Fruit fly (Drosophila melanogaster) whole organism: Measurements from ENCODE around the gene CG33648.

Experiments
- CG8478 ChIP-seq: fragments of >200 bp; optimal IDR thresholded peaks from 2 replicates; lab custom pipeline; 2018; ENCODE audit warnings: inconsistent platforms
- Dll ChIP-seq: fragments of >200 bp; optimal IDR thresholded peaks from 2 replicates; lab custom pipeline; 2017
- EcR ChIP-seq, 2 experiments: fragments of >200 bp; optimal IDR thresholded peaks; 2 replicates each; lab custom pipeline; 2017; ENCODE audit warnings: missing biosample characterization in 2 of 2, missing genetic modification characterization in 2 of 2, missing genetic modification reagents in 2 of 2
- pan ChIP-seq: fragments of >200 bp; optimal IDR thresholded peaks from 2 replicates; lab custom pipeline; 2017
- psq ChIP-seq: fragments of >200 bp; optimal IDR thresholded peaks from 2 replicates; lab custom pipeline; 2017
- usp ChIP-seq: fragments of >200 bp; optimal IDR thresholded peaks from 2 replicates; lab custom pipeline; 2017; ENCODE audit warnings: missing biosample characterization, missing genetic modification characterization, mixed read lengths

CG33648 gene

DNA sequence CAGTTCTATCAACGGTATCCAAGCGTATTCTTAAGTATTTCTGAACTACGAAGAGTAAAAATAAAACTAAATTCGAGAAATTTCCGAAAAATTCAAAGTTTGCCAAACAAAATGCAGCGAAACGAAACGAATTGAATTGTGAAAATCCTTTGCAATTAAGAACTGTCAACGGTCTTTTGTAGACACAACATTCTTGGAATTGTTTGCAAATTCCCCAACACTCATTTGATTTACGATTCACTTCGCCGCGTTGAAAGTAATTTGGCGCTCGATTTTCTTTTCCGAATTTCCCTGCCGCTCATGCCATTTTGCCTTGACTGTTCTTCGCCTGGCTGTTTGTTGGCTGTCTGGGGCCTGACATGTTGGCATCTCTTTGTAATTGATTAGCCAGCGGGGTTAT is 32.1 kb downstream of the CG33648 start:
- TF ChIP-seq usp (GFP tag; lab: Kevin White, UChicago) (no peak), EcR (GFP tag; optimal IDR thresholded peaks at IDR 0.05; lab: Kevin White, UChicago) (no peak), psq (no peak), pan (no peak), Dll (lab: Kevin White, UChicago) (no peak), CG8478 (lab: Kevin White, UChicago) (no peak)

DNA sequence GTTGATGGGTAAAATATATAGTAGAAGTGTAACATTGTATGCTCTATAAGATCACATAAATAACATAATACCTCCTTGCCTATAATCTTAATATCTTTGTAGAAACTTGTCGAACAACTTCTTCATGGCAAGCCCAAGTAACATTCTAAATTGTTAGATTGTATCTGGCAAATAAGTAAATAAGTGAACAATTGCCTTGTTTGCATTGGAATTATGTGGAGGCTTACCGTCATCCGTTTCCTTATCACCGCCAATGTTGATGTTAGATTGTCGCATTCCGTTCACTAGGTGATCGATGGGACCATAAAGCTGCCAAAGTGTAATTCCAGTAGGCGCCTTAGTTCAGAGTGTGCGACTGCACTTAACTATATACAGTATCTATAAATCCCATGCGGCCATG is 32.7 kb downstream of the CG33648 start:
- TF ChIP-seq Dll (lab: Kevin White, UChicago) (no peak), CG8478 (lab: Kevin White, UChicago) (no peak), usp (GFP tag; lab: Kevin White, UChicago) (no peak), psq (no peak), EcR (GFP tag; optimal IDR thresholded peaks at IDR 0.05; lab: Kevin White, UChicago) (no peak), pan (no peak)

DNA sequence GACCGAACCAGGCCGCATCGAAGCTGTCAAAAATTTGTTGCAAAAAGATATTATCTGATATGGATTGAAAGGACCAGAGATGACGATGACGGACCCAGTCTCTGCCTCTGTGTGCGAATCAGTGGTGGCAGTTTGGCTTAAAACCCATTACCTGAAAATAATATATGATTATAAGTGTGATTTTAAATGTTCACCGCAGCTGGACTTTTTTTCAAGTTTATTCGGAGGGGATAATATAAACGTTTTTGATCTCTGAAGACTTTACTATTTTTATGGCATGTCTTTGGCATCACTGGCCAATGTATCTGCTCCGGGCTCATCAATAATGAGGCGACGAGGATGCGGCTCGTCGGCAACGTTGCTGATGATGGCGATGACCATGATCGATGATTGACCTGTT is 33.6 kb downstream of the CG33648 start:
- no peak for TF ChIP-seq usp (GFP tag; lab: Kevin White, UChicago)
- TF ChIP-seq Dll (lab: Kevin White, UChicago), result peak; percentile 41

DNA sequence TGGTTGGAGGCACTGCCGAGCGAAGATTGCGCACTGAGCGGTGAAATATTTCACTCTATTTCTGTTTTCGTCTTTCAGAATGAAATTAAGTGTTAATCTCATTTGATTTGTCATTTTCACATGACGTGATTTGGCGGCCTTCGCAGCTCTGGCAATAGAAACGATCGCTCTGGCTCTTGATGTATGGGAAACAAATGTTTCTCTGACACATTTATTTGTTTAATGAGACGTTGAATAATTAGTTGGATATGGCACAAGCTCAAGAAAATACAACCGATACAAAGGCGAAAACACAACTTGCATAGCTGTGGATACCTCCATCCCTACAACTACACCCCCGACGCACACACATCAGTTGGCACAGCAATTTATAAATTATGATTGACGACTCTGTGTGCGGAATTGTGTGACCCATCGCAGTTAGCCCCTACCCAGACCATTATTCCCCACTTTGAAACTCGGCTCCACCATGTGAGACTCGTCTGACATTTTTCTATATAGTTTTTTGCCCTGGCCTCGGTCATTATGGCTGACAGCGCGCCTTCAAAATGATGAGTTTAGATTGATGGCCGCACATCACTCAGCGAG is 34.8 kb downstream of the CG33648 start:
- TF ChIP-seq pan (no peak), EcR (GFP tag; optimal IDR thresholded peaks at IDR 0.05; lab: Kevin White, UChicago) (no peak), psq (no peak), Dll (lab: Kevin White, UChicago) (no peak), CG8478 (lab: Kevin White, UChicago) (no peak), usp (GFP tag; lab: Kevin White, UChicago) (no peak)

DNA sequence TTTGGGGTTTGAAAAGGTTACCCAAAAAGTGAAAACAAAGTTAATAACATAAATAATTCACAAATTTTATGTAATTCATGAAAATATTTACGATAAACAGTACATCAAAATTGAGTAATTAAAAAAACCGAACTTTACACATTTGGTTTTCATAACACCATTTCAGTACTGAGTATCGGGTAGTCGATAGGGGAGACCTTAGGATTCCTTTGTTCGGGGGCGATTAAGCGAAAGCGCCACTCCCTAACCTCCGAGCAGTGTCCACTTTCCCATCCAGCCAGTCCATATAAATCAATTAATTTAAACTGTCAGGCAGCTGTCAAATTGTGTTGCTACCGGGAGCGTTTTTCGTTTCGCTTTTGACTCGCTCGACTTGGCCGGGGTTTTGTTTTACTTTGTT is 38.2 kb downstream of the CG33648 start:
- TF ChIP-seq Dll (lab: Kevin White, UChicago) (no peak), pan (peak; percentile 68), usp (GFP tag; lab: Kevin White, UChicago) (no peak), psq (no peak), EcR (GFP tag; optimal IDR thresholded peaks at IDR 0.05; lab: Kevin White, UChicago) (no peak), CG8478 (lab: Kevin White, UChicago) (no peak)

DNA sequence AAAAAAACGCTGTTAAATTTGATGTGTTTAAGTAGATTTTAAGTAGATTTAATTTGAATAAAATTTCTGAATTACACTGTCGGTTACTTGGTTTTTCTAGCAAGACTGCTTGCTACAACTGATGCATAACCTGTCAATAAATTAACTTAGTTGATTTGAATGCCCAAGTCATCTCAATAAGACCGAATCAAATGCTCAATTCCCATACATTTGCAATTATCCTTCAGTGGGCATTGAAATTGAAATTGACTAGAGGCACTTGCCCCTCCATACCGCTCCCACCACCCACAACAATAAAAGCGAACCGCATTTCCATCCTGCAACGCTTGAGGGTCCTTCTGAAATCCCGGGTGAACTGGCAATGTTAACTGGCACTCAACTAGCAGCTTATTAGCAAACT is 39.5 kb downstream of the CG33648 start, which contains the start of gene CG3473:
TSS of gene CG3473 (minus strand) at position 101 of the 400 bp plus-strand sequence.
- TF ChIP-seq psq (no peak), CG8478 (lab: Kevin White, UChicago) (no peak), EcR (GFP tag; optimal IDR thresholded peaks at IDR 0.05; lab: Kevin White, UChicago) (no peak), Dll (lab: Kevin White, UChicago) (no peak), pan (no peak), usp (GFP tag; lab: Kevin White, UChicago) (no peak)

DNA sequence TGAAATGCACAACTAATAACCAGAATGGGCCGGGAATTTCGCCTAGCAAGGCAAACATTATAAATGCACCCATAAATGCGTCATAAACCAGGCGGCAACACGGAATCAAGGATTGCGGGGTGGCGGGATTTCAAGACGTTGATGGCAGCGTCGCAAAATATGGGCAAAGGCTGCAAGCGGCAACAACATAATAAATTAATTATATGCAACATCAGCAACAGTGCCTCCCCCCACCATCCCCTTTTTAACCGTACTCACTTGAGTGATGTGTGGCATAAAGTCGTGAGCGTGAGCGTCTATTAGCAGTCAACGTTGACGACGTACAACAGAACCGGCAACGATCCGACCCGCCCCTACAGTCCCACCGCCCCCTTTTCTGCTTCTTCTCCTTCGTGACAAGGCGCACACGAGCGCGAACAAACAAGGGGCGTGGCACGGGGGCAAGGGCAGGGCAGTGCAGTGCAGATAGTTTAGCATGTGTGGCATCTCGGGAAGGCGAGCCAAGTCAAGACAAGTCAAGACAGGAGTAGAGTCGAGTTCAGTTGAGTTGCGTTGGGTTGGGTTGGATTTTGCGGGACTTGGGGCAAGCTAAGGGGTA is 44.5 kb downstream of the CG33648 start:
- TF ChIP-seq pan, result no peak
- TF ChIP-seq EcR (GFP tag; optimal IDR thresholded peaks at IDR 0.05; lab: Kevin White, UChicago), result no peak
- TF ChIP-seq CG8478 (lab: Kevin White, UChicago), result no peak
- TF ChIP-seq Dll (lab: Kevin White, UChicago), result peak; percentile 34

DNA sequence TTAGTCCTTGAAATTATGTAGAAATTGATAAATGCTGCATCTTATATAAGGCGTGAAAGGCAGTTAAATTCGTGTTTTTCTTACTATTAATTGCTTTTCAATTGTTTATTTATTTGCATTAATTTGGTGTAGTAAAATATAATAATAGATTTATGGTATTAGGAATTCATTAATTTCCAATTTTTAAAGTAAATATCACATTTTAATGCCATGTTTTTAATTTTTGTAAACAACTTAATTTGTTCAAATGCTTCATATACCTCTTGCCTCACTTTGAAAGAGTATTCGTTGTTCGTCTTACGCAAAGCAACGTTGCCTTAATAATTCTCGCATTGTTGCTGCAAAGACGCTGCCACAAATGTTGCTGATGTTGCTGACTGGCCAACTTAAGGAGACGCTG is 45.2 kb downstream of the CG33648 start:
- no peak for TF ChIP-seq Dll (lab: Kevin White, UChicago)
- no peak for TF ChIP-seq CG8478 (lab: Kevin White, UChicago)
- no peak for TF ChIP-seq psq
- TF ChIP-seq usp (GFP tag; lab: Kevin White, UChicago), result no peak
- TF ChIP-seq pan, result no peak
- no peak for TF ChIP-seq EcR (GFP tag; optimal IDR thresholded peaks at IDR 0.05; lab: Kevin White, UChicago)

DNA sequence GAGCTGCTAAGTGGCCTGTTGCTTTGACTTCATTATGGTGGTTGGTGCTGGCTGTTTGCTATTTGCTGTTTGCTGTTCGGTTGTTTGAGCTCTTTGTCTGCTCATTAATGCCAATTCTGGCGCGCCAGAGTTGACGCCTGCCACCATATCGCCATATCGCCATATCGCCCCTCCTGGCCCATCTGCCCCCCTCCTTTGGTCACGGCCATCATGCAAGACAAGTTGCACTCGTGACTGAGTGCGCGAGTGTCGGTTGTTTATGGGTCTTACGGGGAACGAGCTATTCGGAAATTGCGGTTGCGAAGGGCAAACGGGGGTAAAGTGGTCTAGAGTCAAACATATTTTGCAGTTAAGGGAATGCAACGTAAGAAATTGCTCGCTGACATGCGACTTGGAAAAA is 46.0 kb downstream of the CG33648 start:
- TF ChIP-seq CG8478 (lab: Kevin White, UChicago) (no peak), EcR (GFP tag; optimal IDR thresholded peaks at IDR 0.05; lab: Kevin White, UChicago) (no peak), Dll (lab: Kevin White, UChicago) (no peak), psq (no peak), usp (GFP tag; lab: Kevin White, UChicago) (no peak), pan (no peak)

DNA sequence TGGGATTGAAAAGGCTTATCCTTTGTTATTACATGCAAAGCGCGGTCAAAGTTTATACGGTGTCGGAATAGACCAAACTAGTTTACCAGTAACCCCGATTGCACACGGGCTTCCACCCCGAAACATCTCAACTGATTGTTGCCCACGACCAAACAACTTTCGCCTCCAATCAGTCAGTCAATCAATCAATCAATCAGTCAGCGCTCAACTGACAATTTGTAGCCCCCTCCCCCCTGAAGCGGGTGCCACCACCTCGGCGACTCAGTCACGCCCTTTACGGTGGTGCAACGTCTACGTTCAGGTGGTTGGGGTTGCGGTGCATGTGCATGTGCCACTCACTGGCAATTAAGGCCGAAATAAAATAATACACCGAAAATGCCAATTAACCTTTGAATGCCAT is 46.7 kb downstream of the CG33648 start:
- no peak for TF ChIP-seq usp (GFP tag; lab: Kevin White, UChicago)
- peak; percentile 25 for TF ChIP-seq Dll (lab: Kevin White, UChicago)

DNA sequence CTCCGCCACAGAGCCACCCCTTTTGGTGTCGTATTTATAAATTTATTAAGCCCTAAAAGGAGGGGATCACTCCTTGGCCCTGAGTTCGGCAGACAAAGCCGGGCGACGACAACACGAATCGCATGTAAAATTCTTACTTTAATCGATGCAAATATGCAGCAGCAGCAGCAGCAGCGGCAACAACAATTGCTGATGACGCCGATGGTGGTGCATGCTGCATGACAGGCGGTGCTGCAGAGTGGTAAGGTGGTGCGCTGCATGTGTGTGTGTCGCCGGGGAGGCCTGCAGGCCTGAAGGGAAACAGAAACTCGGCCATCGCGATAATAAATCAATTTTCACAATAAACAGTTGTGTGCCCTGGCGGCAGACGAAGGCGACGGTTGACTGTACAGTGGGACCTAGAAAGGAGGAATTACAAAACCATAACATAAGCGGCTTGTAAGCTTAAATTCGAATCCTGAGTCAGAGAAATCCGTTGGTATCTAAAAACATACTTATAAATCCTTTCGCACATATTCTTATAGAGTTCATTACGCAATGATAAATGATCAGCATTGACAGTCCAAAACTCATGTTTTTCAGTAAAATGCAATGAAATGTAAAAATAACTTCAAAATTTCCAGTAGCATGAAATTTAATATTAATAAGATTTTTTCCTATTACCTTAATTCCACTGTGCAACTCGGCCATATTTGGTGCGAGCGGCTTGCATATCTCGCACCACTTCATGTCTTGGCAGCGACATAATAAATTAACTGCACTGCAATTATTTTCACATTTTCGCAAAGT is 47.8 kb downstream of the CG33648 start:
- TF ChIP-seq CG8478 (lab: Kevin White, UChicago), result no peak
- TF ChIP-seq usp (GFP tag; lab: Kevin White, UChicago), result no peak
- no peak for TF ChIP-seq pan

DNA sequence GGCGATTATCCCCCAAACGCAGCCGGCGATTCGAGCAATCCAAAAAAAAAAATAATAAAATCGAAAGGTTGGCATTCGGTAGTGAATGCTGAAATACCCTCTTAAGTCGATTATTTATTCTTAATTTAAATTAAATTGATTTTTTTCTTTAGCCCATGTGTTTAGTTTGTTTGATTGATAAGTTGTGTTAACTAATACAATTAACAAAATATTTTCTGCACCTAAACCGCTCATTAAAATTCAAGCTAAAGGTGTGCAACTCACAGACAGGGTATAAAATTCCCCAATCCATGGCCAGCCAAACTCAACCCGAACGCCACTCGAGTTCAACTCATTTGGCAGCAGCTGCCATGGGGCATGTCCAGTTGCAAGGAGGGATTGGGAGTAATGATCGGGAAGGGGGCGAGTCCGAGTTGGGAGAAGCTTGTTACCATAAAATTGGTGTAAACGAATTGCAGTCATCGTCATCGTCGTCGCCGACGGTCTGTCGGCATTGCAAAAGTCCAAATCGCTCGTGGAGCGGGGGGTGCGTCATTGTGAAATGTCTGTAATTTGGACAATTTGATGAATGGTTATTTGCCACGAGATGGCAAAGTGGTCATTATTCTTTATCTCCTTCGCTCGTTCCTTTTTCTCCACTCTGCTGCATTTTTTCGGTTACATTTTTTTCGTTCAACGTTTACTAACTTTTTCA is 49.3 kb downstream of the CG33648 start:
- no peak for TF ChIP-seq pan
- TF ChIP-seq CG8478 (lab: Kevin White, UChicago), result no peak
- TF ChIP-seq Dll (lab: Kevin White, UChicago), result peak; percentile 91
- TF ChIP-seq psq, result no peak
- TF ChIP-seq usp (GFP tag; lab: Kevin White, UChicago), result no peak
- no peak for TF ChIP-seq EcR (GFP tag; optimal IDR thresholded peaks at IDR 0.05; lab: Kevin White, UChicago)
